Fruit fly (Drosophila melanogaster) whole organism, embryonic: ENCODE results near the gene CG31886.

Source experiments
- Atf6 ChIP-seq: fragments of 200-800 bp; sonication (Bioruptor generic); IDR thresholded peaks from 2 replicates; pipeline ENCODE4 v1.3.6; 2022; ENCODE audit warnings: missing biosample characterization, missing genetic modification characterization
- CG1024 ChIP-seq: fragments of 200-800 bp; sonication (Bioruptor generic); IDR thresholded peaks from 2 replicates; pipeline ENCODE4 v1.3.6; 2022; ENCODE audit warnings: missing biosample characterization, missing genetic modification characterization
- CG10543 ChIP-seq: fragments of 200-800 bp; sonication (Bioruptor generic); optimal IDR thresholded peaks from 3 replicates; lab custom pipeline; 2017; ENCODE audit warnings: missing biosample characterization, mild to moderate bottlenecking, missing genetic modification characterization, moderate library complexity
- CG10959 ChIP-seq: fragments of 200-800 bp; sonication (Bioruptor generic); IDR thresholded peaks from 2 replicates; pipeline ENCODE4 v1.3.6; 2022; ENCODE audit warnings: missing biosample characterization, missing genetic modification characterization
- CG11504 ChIP-seq: fragments of 200-800 bp; sonication (Bioruptor generic); optimal IDR thresholded peaks from 3 replicates; lab custom pipeline; 2019; ENCODE audit warnings: missing biosample characterization, mild to moderate bottlenecking, missing genetic modification characterization, moderate library complexity
- CG17328 ChIP-seq: fragments of 200-800 bp; sonication (Bioruptor generic); IDR thresholded peaks from 2 replicates; pipeline ENCODE4 v1.3.6; 2022; ENCODE audit warnings: missing biosample characterization, missing genetic modification characterization
- CG2129 ChIP-seq: fragments of 200-800 bp; sonication (Bioruptor generic); IDR thresholded peaks from 2 replicates; pipeline ENCODE4 v1.3.6; 2022; ENCODE audit warnings: missing biosample characterization, missing genetic modification characterization; ENCODE audit not compliant: partially characterized antibody
- CG2202 ChIP-seq: fragments of 200-800 bp; sonication (Bioruptor generic); optimal IDR thresholded peaks from 2 replicates; lab custom pipeline; 2018; ENCODE audit warnings: missing biosample characterization, mild to moderate bottlenecking, missing genetic modification characterization
- CG31388 ChIP-seq: fragments of 200-800 bp; sonication (Bioruptor generic); optimal IDR thresholded peaks from 2 replicates; lab custom pipeline; 2016; ENCODE audit warnings: missing biosample characterization, missing genetic modification characterization
- CG33213 ChIP-seq: fragments of 200-800 bp; sonication (Bioruptor generic); optimal IDR thresholded peaks from 3 replicates; lab custom pipeline; 2016; ENCODE audit warnings: missing biosample characterization, missing genetic modification characterization
- CG4328 ChIP-seq: fragments of 200-800 bp; sonication (Bioruptor generic); optimal IDR thresholded peaks from 3 replicates; lab custom pipeline; 2017; ENCODE audit warnings: missing biosample characterization, missing genetic modification reagents, missing genetic modification characterization
- CG43689 ChIP-seq: fragments of 200-800 bp; sonication (Bioruptor generic); IDR thresholded peaks from 2 replicates; pipeline ENCODE4 v1.3.6; 2022; ENCODE audit warnings: missing biosample characterization, missing genetic modification characterization
- CG4854 ChIP-seq: fragments of 200-800 bp; sonication (Bioruptor generic); optimal IDR thresholded peaks from 2 replicates; lab custom pipeline; 2016; ENCODE audit warnings: missing biosample characterization, missing genetic modification characterization, inconsistent platforms
- CG6765 ChIP-seq: fragments of 200-800 bp; sonication (Bioruptor generic); optimal IDR thresholded peaks from 3 replicates; lab custom pipeline; 2017; ENCODE audit warnings: missing biosample characterization, mild to moderate bottlenecking, missing genetic modification characterization
- CG9609 ChIP-seq: fragments of 200-800 bp; sonication (Bioruptor generic); optimal IDR thresholded peaks from 3 replicates; lab custom pipeline; 2016; ENCODE audit warnings: missing biosample characterization, missing genetic modification characterization
- CrebB ChIP-seq: fragments of 200-800 bp; sonication (Bioruptor generic); optimal IDR thresholded peaks from 3 replicates; lab custom pipeline; 2018; ENCODE audit warnings: missing biosample characterization, mild to moderate bottlenecking, missing genetic modification characterization
- Dip2 ChIP-seq: fragments of 200-800 bp; sonication (Bioruptor generic); IDR thresholded peaks from 2 replicates; pipeline ENCODE4 v1.3.6; 2022; ENCODE audit warnings: missing biosample characterization, missing genetic modification characterization
- Dip3 ChIP-seq: fragments of 200-800 bp; sonication (Bioruptor generic); optimal IDR thresholded peaks from 3 replicates; lab custom pipeline; 2016; ENCODE audit warnings: missing biosample characterization, missing genetic modification characterization
- Doc3 ChIP-seq: fragments of 200-800 bp; sonication (Bioruptor generic); IDR thresholded peaks from 3 replicates; pipeline ENCODE4 v1.3.6; 2022; ENCODE audit warnings: missing biosample characterization, missing genetic modification characterization; ENCODE audit not compliant: partially characterized antibody
- Jarid2 ChIP-seq: fragments of 200-800 bp; sonication (Bioruptor generic); optimal IDR thresholded peaks from 3 replicates; lab custom pipeline; 2017; ENCODE audit warnings: mild to moderate bottlenecking, missing biosample characterization, missing genetic modification reagents, missing genetic modification characterization
- Mrtf ChIP-seq: fragments of 200-800 bp; sonication (Bioruptor generic); IDR thresholded peaks from 3 replicates; pipeline ENCODE4 v1.3.6; 2022; ENCODE audit warnings: missing biosample characterization, missing genetic modification characterization
- Opbp ChIP-seq: fragments of 200-800 bp; sonication (Bioruptor generic); IDR thresholded peaks from 3 replicates; pipeline ENCODE4 v1.3.6; 2022; ENCODE audit warnings: missing biosample characterization, missing genetic modification characterization; ENCODE audit not compliant: partially characterized antibody
- Ptx1 ChIP-seq: fragments of 200-800 bp; sonication (Bioruptor generic); IDR thresholded peaks from 2 replicates; pipeline ENCODE4 v1.3.6; 2022; ENCODE audit warnings: missing biosample characterization, missing genetic modification characterization
- Spps ChIP-seq: fragments of 200-800 bp; sonication (Bioruptor generic); optimal IDR thresholded peaks from 2 replicates; lab custom pipeline; 2018; ENCODE audit warnings: missing biosample characterization, mild to moderate bottlenecking, missing genetic modification characterization
- Usf ChIP-seq: fragments of 200-800 bp; sonication (Bioruptor generic); optimal IDR thresholded peaks from 2 replicates; lab custom pipeline; 2017; ENCODE audit warnings: missing genotype, missing biosample characterization, missing genetic modification characterization
- abd-A ChIP-seq: fragments of 200-800 bp; sonication (Bioruptor generic); optimal IDR thresholded peaks from 3 replicates; lab custom pipeline; 2019; ENCODE audit warnings: missing biosample characterization, mild to moderate bottlenecking, missing genetic modification characterization, moderate library complexity
- al ChIP-seq: fragments of 200-800 bp; sonication (Bioruptor generic); IDR thresholded peaks from 2 replicates; pipeline ENCODE4 v1.3.6; 2022; ENCODE audit warnings: missing biosample characterization, missing genetic modification characterization
- ap ChIP-seq: fragments of 200-800 bp; sonication (Bioruptor generic); IDR thresholded peaks from 2 replicates; pipeline ENCODE4 v1.3.6; 2022; ENCODE audit warnings: missing biosample characterization, missing genetic modification characterization
- ase ChIP-seq: fragments of 200-800 bp; sonication (Bioruptor generic); IDR thresholded peaks from 3 replicates; pipeline ENCODE4 v1.3.6; 2022; ENCODE audit warnings: missing biosample characterization, missing genetic modification characterization
- cato ChIP-seq: fragments of 200-800 bp; sonication (Bioruptor generic); optimal IDR thresholded peaks from 2 replicates; lab custom pipeline; 2016; ENCODE audit warnings: missing biosample characterization, missing genetic modification characterization, borderline replicate concordance
- cwo ChIP-seq: fragments of 200-800 bp; sonication (Bioruptor generic); optimal IDR thresholded peaks from 3 replicates; lab custom pipeline; 2017; ENCODE audit warnings: missing biosample characterization, missing genetic modification characterization, mild to moderate bottlenecking, moderate library complexity, missing genetic modification reagents
- dm ChIP-seq: fragments of 200-800 bp; sonication (Bioruptor generic); optimal IDR thresholded peaks from 3 replicates; lab custom pipeline; 2016; ENCODE audit warnings: missing biosample characterization, missing genetic modification characterization
- dmrt11E ChIP-seq: fragments of 200-800 bp; sonication (Bioruptor generic); optimal IDR thresholded peaks from 3 replicates; lab custom pipeline; 2018; ENCODE audit warnings: missing biosample characterization, mild to moderate bottlenecking, missing genetic modification characterization, moderate library complexity
- ftz-f1 ChIP-seq: fragments of 200-800 bp; sonication (Bioruptor generic); optimal IDR thresholded peaks from 2 replicates; lab custom pipeline; 2016; ENCODE audit warnings: missing biosample characterization, missing genetic modification characterization
- fu2 ChIP-seq: fragments of 200-800 bp; sonication (Bioruptor generic); optimal IDR thresholded peaks from 2 replicates; lab custom pipeline; 2016; ENCODE audit warnings: missing biosample characterization, missing genetic modification characterization
- gem ChIP-seq: fragments of 200-800 bp; sonication (Bioruptor generic); optimal IDR thresholded peaks from 2 replicates; lab custom pipeline; 2019; ENCODE audit warnings: missing biosample characterization, mild to moderate bottlenecking, missing genetic modification characterization, moderate library complexity
- lov ChIP-seq, 2 experiments: fragments of 200-800 bp in 1 of 2; fragments of >200 bp in 1 of 2; sonication (Bioruptor generic) in 1 of 2; IDR thresholded peaks in 1 of 2; optimal IDR thresholded peaks in 1 of 2; 2 replicates in 1 of 2; 3 replicates in 1 of 2; pipeline versions ENCODE4 v1.3.6 to Lab custom; 2017 to 2022; ENCODE audit warnings: missing biosample characterization in 1 of 2, missing genetic modification characterization in 1 of 2
- luna ChIP-seq: fragments of 200-800 bp; sonication (Bioruptor generic); optimal IDR thresholded peaks from 2 replicates; lab custom pipeline; 2016; ENCODE audit warnings: missing biosample characterization, missing genetic modification characterization
- oc ChIP-seq: fragments of 200-800 bp; sonication (Bioruptor generic); optimal IDR thresholded peaks from 2 replicates; lab custom pipeline; 2018; ENCODE audit warnings: missing biosample characterization, mild to moderate bottlenecking, missing genetic modification characterization, moderate library complexity
- pfk ChIP-seq: fragments of 200-800 bp; sonication (Bioruptor generic); optimal IDR thresholded peaks from 2 replicates; lab custom pipeline; 2018; ENCODE audit warnings: missing biosample characterization, mild to moderate bottlenecking, missing genetic modification characterization, moderate library complexity
- pnt ChIP-seq: fragments of 200-800 bp; sonication (Bioruptor generic); optimal IDR thresholded peaks from 3 replicates; lab custom pipeline; 2016; ENCODE audit warnings: missing biosample characterization, missing genetic modification characterization
- prd ChIP-seq, 3 experiments: fragments of >200 bp in 2 of 3; fragments of 200-800 bp in 1 of 3; sonication (Bioruptor generic) in 1 of 3; optimal IDR thresholded peaks in 2 of 3; IDR thresholded peaks in 1 of 3; 2 replicates in 2 of 3; 3 replicates in 1 of 3; pipeline versions ENCODE4 v1.3.6 to Lab custom; 2017 to 2022; ENCODE audit warnings: missing biosample characterization in 1 of 3, missing genetic modification characterization in 1 of 3
- psq ChIP-seq: fragments of 200-800 bp; sonication (Bioruptor generic); optimal IDR thresholded peaks from 2 replicates; lab custom pipeline; 2017; ENCODE audit warnings: missing biosample characterization, missing genetic modification characterization
- pzg ChIP-seq: fragments of 200-800 bp; sonication (Bioruptor generic); optimal IDR thresholded peaks from 3 replicates; lab custom pipeline; 2018; ENCODE audit warnings: missing biosample characterization, mild to moderate bottlenecking, missing genetic modification characterization, moderate library complexity
- rib ChIP-seq: fragments of 200-800 bp; sonication (Bioruptor generic); IDR thresholded peaks from 2 replicates; pipeline ENCODE4 v1.3.6; 2022; ENCODE audit warnings: missing biosample characterization, missing genetic modification characterization
- run ChIP-seq: fragments of 200-800 bp; sonication (Bioruptor generic); optimal IDR thresholded peaks from 3 replicates; lab custom pipeline; 2018; ENCODE audit warnings: missing biosample characterization, mild to moderate bottlenecking, missing genetic modification characterization
- sima ChIP-seq: fragments of 200-800 bp; sonication (Bioruptor generic); optimal IDR thresholded peaks from 2 replicates; lab custom pipeline; 2016; ENCODE audit warnings: missing biosample characterization, missing genetic modification characterization
- tll ChIP-seq, 2 experiments: fragments of 200-800 bp in 1 of 2; fragments of >200 bp in 1 of 2; sonication (Bioruptor generic) in 1 of 2; optimal IDR thresholded peaks; 2 replicates each; lab custom pipeline; 2017 to 2019; ENCODE audit warnings: missing biosample characterization in 2 of 2, missing genetic modification characterization in 2 of 2, mild to moderate bottlenecking in 1 of 2, moderate library complexity in 1 of 2
- trh ChIP-seq: fragments of 200-800 bp; sonication (Bioruptor generic); optimal IDR thresholded peaks from 2 replicates; lab custom pipeline; 2016; ENCODE audit warnings: missing biosample characterization, missing genetic modification characterization
- tup ChIP-seq: fragments of 200-800 bp; sonication (Bioruptor generic); optimal IDR thresholded peaks from 2 replicates; lab custom pipeline; 2016; ENCODE audit warnings: missing biosample characterization, mild to moderate bottlenecking, missing genetic modification characterization, moderate library complexity

The CG31886 gene

dm6 chr2L:8937003-8937402, 21.8 kb downstream of the CG31886 start, which contains the start of gene Tsp29Fb (continued):
- TF ChIP-seq CG10959 (GFP tag; lab: Robert Waterston, UW), result no peak
- no peak for TF ChIP-seq pfk (GFP tag; lab: Kevin White, UChicago)
- peak; percentile 1 for TF ChIP-seq dm (GFP tag; lab: Kevin White, UChicago)
- TF ChIP-seq CG33213, result no peak
- TF ChIP-seq CG4854 (GFP tag; lab: Kevin White, UChicago), result no peak
- TF ChIP-seq dmrt11E (tag; lab: Kevin White, UChicago), result no peak
- peak; percentile 77 for TF ChIP-seq CG10543 (GFP tag; lab: Kevin White, UChicago)
- TF ChIP-seq Dip3 (GFP tag; lab: Kevin White, UChicago), result peak; percentile 65
- TF ChIP-seq CG11504 (tag; lab: Kevin White, UChicago), result peak; percentile 86
- TF ChIP-seq Opbp (GFP tag; lab: Robert Waterston, UW), result no peak
- TF ChIP-seq CG2202 (tag; lab: Kevin White, UChicago), result no peak
- TF ChIP-seq cwo (GFP tag; lab: Kevin White, UChicago), result peak; percentile 84
- TF ChIP-seq prd (optimal IDR thresholded peaks at IDR 0.05; lab: Kevin White, UChicago), result no peak
- peak; percentile 72 for TF ChIP-seq prd (GFP tag; IDR thresholded peaks at IDR 0.05; lab: Robert Waterston, UW)
- TF ChIP-seq abd-A (tag; lab: Kevin White, UChicago), result no peak
- TF ChIP-seq Ptx1 (GFP tag; lab: Robert Waterston, UW), result peak; percentile 77
- peak; percentile 61; the same call in 2 of the 3 replicates for TF ChIP-seq Mrtf
- no peak for TF ChIP-seq lov (optimal IDR thresholded peaks at IDR 0.05; lab: Kevin White, UChicago)
- TF ChIP-seq lov (GFP tag; IDR thresholded peaks at IDR 0.05; lab: Robert Waterston, UW), result no peak
- peak; percentile 52 for TF ChIP-seq run (tag; lab: Kevin White, UChicago)
- peak; percentile 37 for TF ChIP-seq CG31388 (GFP tag; lab: Kevin White, UChicago)
- peak; percentile 86 for TF ChIP-seq Atf6 (GFP tag; lab: Robert Waterston, UW)
- TF ChIP-seq fu2 (GFP tag; lab: Kevin White, UChicago), result peak; percentile 57
- no peak for TF ChIP-seq Spps (tag; lab: Kevin White, UChicago)
- no peak for TF ChIP-seq CG1024 (GFP tag; lab: Robert Waterston, UW)
- TF ChIP-seq luna, result no peak
- peak; percentile 63 for TF ChIP-seq al (GFP tag; lab: Robert Waterston, UW)
- TF ChIP-seq trh (GFP tag; lab: Kevin White, UChicago), result peak; percentile 53
- peak; percentile 1 for TF ChIP-seq cato
- TF ChIP-seq Jarid2 (GFP tag; lab: Kevin White, UChicago), result peak; percentile 12
- TF ChIP-seq pzg, result no peak
- TF ChIP-seq rib (GFP tag; lab: Robert Waterston, UW), result no peak
- TF ChIP-seq CG6765, result peak; percentile 79
- TF ChIP-seq CG9609 (GFP tag; lab: Kevin White, UChicago), result peak; percentile 12
- TF ChIP-seq ase (GFP tag; lab: Robert Waterston, UW), result 0 out of 3 replicates have a peak, but pooled peaks have one; percentile 19
- TF ChIP-seq tup (GFP tag; lab: Kevin White, UChicago), result no peak
- no peak for TF ChIP-seq Doc3 (GFP tag; lab: Robert Waterston, UW)
- peak; percentile 35; the same call in 1 of the 2 replicates for TF ChIP-seq ap (GFP tag; lab: Robert Waterston, UW)
- no peak for TF ChIP-seq tll (GFP tag; optimal IDR thresholded peaks at IDR 0.05; lab: Kevin White, UChicago)
- TF ChIP-seq CrebB, result peak; percentile 52
- TF ChIP-seq CG17328 (GFP tag; lab: Robert Waterston, UW), result no peak
- peak; percentile 69 for TF ChIP-seq ftz-f1 (GFP tag; lab: Kevin White, UChicago)
- TF ChIP-seq CG43689 (GFP tag; lab: Robert Waterston, UW), result no peak
- TF ChIP-seq Dip2 (GFP tag; lab: Robert Waterston, UW), result no peak
- no peak for TF ChIP-seq psq
- no peak for TF ChIP-seq CG2129 (GFP tag; lab: Robert Waterston, UW)
- peak; percentile 38 for TF ChIP-seq oc (tag; lab: Kevin White, UChicago)
- TF ChIP-seq Usf, result peak; percentile 58
- no peak for TF ChIP-seq sima
- peak; percentile 28 for TF ChIP-seq pnt
- TF ChIP-seq gem (tag; lab: Kevin White, UChicago), result peak; percentile 88
- TF ChIP-seq CG4328 (GFP tag; lab: Kevin White, UChicago), result peak; percentile 65
